Fruit fly (Drosophila melanogaster) whole organism, embryonic: ENCODE data around the gene CG7794.

Source experiments
- Aef1 ChIP-seq: fragments of 200-800 bp; sonication (Bioruptor generic); IDR thresholded peaks from 3 replicates; pipeline ENCODE4 v1.3.6; 2022; ENCODE audit warnings: missing biosample characterization, missing genetic modification characterization
- Bteb2 ChIP-seq: fragments of 200-800 bp; sonication (Bioruptor generic); optimal IDR thresholded peaks from 2 replicates; lab custom pipeline; 2016; ENCODE audit warnings: missing biosample characterization, missing genetic modification characterization
- CG14050 ChIP-seq: fragments of 200-800 bp; sonication (Bioruptor generic); IDR thresholded peaks from 3 replicates; pipeline ENCODE4 v1.3.6; 2022; ENCODE audit warnings: missing biosample characterization, missing genetic modification characterization
- Dref ChIP-seq: fragments of 200-800 bp; sonication (Bioruptor generic); IDR thresholded peaks from 2 replicates; pipeline ENCODE4 v1.3.6; 2022; ENCODE audit warnings: missing biosample characterization, missing genetic modification characterization
- Hand ChIP-seq: fragments of 200-800 bp; sonication (Bioruptor generic); optimal IDR thresholded peaks from 2 replicates; lab custom pipeline; 2017; ENCODE audit warnings: mild to moderate bottlenecking, missing biosample characterization, missing genetic modification reagents, missing genetic modification characterization
- Hey ChIP-seq: fragments of 200-800 bp; sonication (Bioruptor generic); optimal IDR thresholded peaks from 3 replicates; lab custom pipeline; 2018; ENCODE audit warnings: missing biosample characterization, mild to moderate bottlenecking, missing genetic modification characterization
- bab2 ChIP-seq: fragments of 200-800 bp; sonication (Bioruptor generic); optimal IDR thresholded peaks from 2 replicates; lab custom pipeline; 2016; ENCODE audit warnings: missing biosample characterization, missing genetic modification characterization
- bigmax ChIP-seq: fragments of 200-800 bp; sonication (Bioruptor generic); optimal IDR thresholded peaks from 2 replicates; lab custom pipeline; 2018; ENCODE audit warnings: missing biosample characterization, mild to moderate bottlenecking, missing genetic modification characterization
- pb ChIP-seq: fragments of 200-800 bp; sonication (Bioruptor generic); optimal IDR thresholded peaks from 3 replicates; lab custom pipeline; 2016; ENCODE audit warnings: missing biosample characterization, missing genetic modification characterization
- sd ChIP-seq: fragments of 200-800 bp; sonication (Bioruptor generic); optimal IDR thresholded peaks from 3 replicates; lab custom pipeline; 2018; ENCODE audit warnings: missing biosample characterization, mild to moderate bottlenecking, missing genetic modification characterization, moderate library complexity
- tna ChIP-seq: fragments of 200-800 bp; sonication (Bioruptor generic); IDR thresholded peaks from 2 replicates; pipeline ENCODE4 v1.3.6; 2022; ENCODE audit warnings: missing biosample characterization, missing genetic modification characterization; ENCODE audit not compliant: partially characterized antibody

- TF ChIP-seq pb (GFP tag; lab: Kevin White, UChicago) (no peak), Bteb2 (no peak), Hey (tag; lab: Kevin White, UChicago) (no peak), bab2 (GFP tag; lab: Kevin White, UChicago) (no peak), CG14050 (GFP tag; lab: Robert Waterston, UW) (no peak), Dref (GFP tag; lab: Robert Waterston, UW) (no peak), tna (GFP tag; lab: Robert Waterston, UW) (no peak), sd (tag; lab: Kevin White, UChicago) (no peak), bigmax (GFP tag; lab: Kevin White, UChicago) (no peak), Hand (no peak), Aef1 (no peak)
These were observed 44.4 kb downstream of the CG7794 start for dm6 chr3R:18067930-18068329.
